Fruit fly (Drosophila melanogaster) Kc167 (cell line): ENCODE results near the gene Prx2.

ENCODE experiments used
- Myc ChIP-seq: fragments of >200 bp; optimal IDR thresholded peaks from 2 replicates; lab custom pipeline; 2017; ENCODE audit warnings: missing external identifiers
- Sin3A ChIP-seq: fragments of >200 bp; optimal IDR thresholded peaks from 2 replicates; lab custom pipeline; 2018; ENCODE audit warnings: missing external identifiers
- h ChIP-seq: fragments of >200 bp; optimal IDR thresholded peaks from 3 replicates; lab custom pipeline; 2018; ENCODE audit warnings: missing external identifiers
- insv ChIP-seq: fragments of >200 bp; optimal IDR thresholded peaks from 3 replicates; lab custom pipeline; 2018; ENCODE audit warnings: missing external identifiers
- psq ChIP-seq: fragments of >200 bp; optimal IDR thresholded peaks from 2 replicates; lab custom pipeline; 2017; ENCODE audit warnings: missing external identifiers
- ttk ChIP-seq: sonication (Bioruptor generic); optimal IDR thresholded peaks from 2 replicates; lab custom pipeline; 2017; ENCODE audit warnings: missing external identifiers

Gene Prx2

dm6 chrX:13372512-13372911 is 42.9 kb downstream of the Prx2 start:
- TF ChIP-seq insv (lab: Kevin White, UChicago), result no peak
- TF ChIP-seq Sin3A (lab: Kevin White, UChicago), result no peak
- no peak for TF ChIP-seq psq
- no peak for TF ChIP-seq h (lab: Kevin White, UChicago)

DNA sequence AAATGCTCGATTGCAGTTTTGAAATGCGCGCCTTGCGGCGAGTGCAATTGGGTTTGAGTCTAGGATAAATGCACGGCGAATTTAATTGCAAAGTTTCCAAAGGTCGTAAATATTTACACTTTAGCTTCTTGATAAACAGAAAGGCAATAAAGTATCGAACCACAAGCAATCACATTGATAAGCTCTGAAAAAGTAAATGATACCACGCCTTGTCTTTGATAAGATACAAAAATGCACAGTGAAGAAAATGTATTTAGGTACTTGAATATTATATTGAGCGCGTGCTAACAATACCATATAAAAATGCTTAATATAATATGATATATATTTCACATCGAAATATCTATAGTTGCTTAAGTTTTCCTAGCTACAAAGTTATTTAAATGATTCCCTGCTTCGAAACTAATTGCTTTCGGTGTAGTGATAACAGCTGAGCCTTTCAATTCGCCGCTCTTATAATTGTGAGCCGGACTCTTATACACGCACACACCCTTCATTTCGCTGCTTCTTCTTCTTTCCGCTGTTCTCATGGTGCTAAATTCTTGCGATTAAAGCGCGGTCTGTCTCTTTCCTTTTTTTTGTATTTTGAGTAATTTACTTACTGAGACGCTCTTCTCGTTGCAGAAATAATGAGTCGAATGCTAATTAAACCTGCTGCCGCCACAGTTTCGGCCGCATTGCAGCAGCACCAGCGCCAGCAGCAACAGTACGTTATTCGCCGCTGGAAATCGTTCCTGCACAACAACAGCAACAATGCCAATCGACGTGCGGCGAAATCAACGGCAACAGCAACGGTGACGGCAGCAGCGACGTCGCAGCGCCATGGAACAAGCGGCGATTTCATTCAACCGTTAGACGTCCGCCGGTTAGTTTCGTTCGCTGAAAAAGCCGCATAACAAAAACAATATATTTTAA is 43.9 kb downstream of the Prx2 start:
- TF ChIP-seq h (lab: Kevin White, UChicago) (no peak), psq (no peak), ttk (lab: Kevin White, UChicago) (no peak), Sin3A (lab: Kevin White, UChicago) (no peak), Myc (lab: Kevin White, UChicago) (no peak), insv (lab: Kevin White, UChicago) (no peak)

dm6 chrX:13374154-13374536 is 44.5 kb downstream of the Prx2 start:
- TF ChIP-seq Sin3A (lab: Kevin White, UChicago) (no peak), h (lab: Kevin White, UChicago) (no peak), Myc (lab: Kevin White, UChicago) (no peak), ttk (lab: Kevin White, UChicago) (no peak), psq (no peak), insv (lab: Kevin White, UChicago) (no peak)

- no peak for TF ChIP-seq psq
- TF ChIP-seq insv (lab: Kevin White, UChicago), result no peak
- no peak for TF ChIP-seq Myc (lab: Kevin White, UChicago)
- no peak for TF ChIP-seq ttk (lab: Kevin White, UChicago)
- no peak for TF ChIP-seq Sin3A (lab: Kevin White, UChicago)
- no peak for TF ChIP-seq h (lab: Kevin White, UChicago)
Observed at dm6 chrX:13374979-13375378, 45.4 kb downstream of the Prx2 start.

DNA sequence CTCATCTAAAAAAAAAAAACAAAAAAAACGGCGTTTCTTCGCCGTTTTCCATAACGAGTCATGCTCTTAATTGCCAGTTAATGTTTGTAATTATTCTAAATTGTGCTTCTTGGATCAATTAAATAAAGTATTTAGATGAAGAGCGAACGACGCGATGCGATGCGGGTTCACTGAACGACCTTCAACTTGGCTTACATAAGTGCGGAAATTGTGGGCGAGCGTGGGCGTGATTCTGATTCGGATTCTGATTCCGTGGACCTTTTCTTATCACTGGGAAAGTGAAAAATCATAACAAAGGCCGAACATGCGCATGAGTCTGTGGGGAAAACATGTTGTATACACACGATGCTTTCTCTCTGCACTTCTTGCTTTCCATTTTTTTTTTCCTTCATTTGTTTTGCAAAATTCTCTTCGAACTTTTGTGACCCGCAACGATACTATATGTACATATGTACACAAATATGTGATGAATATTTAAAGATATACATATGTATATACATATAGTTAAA is 45.9 kb downstream of the Prx2 start:
- TF ChIP-seq ttk (lab: Kevin White, UChicago) (no peak), Myc (lab: Kevin White, UChicago) (no peak), h (lab: Kevin White, UChicago) (no peak), Sin3A (lab: Kevin White, UChicago) (no peak), insv (lab: Kevin White, UChicago) (no peak), psq (no peak)

DNA sequence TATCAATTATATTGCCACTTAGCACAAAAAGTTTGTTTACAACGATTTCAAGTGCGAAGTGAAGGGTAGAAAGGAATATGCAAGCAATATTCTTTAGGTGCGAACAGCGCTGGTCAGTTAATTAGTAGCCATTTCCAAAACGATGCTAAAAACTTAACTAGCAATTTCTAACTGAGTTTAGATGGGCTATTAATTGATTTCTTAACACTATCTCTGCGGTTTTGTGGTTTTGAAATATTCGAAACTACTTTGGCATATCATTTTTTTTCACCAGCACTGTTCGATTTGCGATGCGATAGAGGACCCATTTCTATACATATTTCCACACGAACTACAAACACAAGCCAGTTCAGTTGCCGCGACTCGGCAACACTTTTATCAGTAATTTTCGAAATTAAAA is 46.9 kb downstream of the Prx2 start:
- TF ChIP-seq insv (lab: Kevin White, UChicago) (no peak), Myc (lab: Kevin White, UChicago) (no peak), Sin3A (lab: Kevin White, UChicago) (no peak), h (lab: Kevin White, UChicago) (no peak), ttk (lab: Kevin White, UChicago) (no peak), psq (no peak)
